Fruit fly (Drosophila melanogaster) whole organism, pupa: ENCODE results near the gene CG1236.

Source experiments
- CG10348 ChIP-seq: fragments of 200-800 bp; sonication (Bioruptor generic); IDR thresholded peaks from 2 replicates; pipeline ENCODE4 v1.3.6; 2022; ENCODE audit warnings: missing biosample characterization, missing genetic modification characterization
- CG12605 ChIP-seq: fragments of 200-800 bp; sonication (Bioruptor generic); IDR thresholded peaks from 2 replicates; pipeline ENCODE4 v1.3.6; 2022; ENCODE audit warnings: missing biosample characterization, missing genetic modification characterization
- CG13204 ChIP-seq: fragments of 200-800 bp; sonication (Bioruptor generic); optimal IDR thresholded peaks from 2 replicates; lab custom pipeline; 2018; ENCODE audit warnings: missing biosample characterization, mild to moderate bottlenecking, missing genetic modification characterization, moderate library complexity
- CG14655 ChIP-seq: fragments of 200-800 bp; sonication (Bioruptor generic); optimal IDR thresholded peaks from 3 replicates; lab custom pipeline; 2017; ENCODE audit warnings: mild to moderate bottlenecking, missing biosample characterization, missing genetic modification reagents, missing genetic modification characterization
- CG15710 ChIP-seq: fragments of 200-800 bp; sonication (Bioruptor generic); optimal IDR thresholded peaks from 2 replicates; lab custom pipeline; 2018; ENCODE audit warnings: missing biosample characterization, mild to moderate bottlenecking, missing genetic modification characterization, moderate library complexity
- CG17806 ChIP-seq: fragments of 200-800 bp; sonication (Bioruptor generic); optimal IDR thresholded peaks from 2 replicates; lab custom pipeline; 2018; ENCODE audit warnings: missing biosample characterization, mild to moderate bottlenecking, missing genetic modification characterization, moderate library complexity
- CG34367 ChIP-seq: fragments of 200-800 bp; sonication (Bioruptor generic); optimal IDR thresholded peaks from 2 replicates; lab custom pipeline; 2018; ENCODE audit warnings: missing biosample characterization, mild to moderate bottlenecking, missing genetic modification characterization
- CG4496 ChIP-seq: fragments of 200-800 bp; sonication (Bioruptor generic); IDR thresholded peaks from 3 replicates; pipeline ENCODE4 v1.3.6; 2022; ENCODE audit warnings: missing biosample characterization, missing genetic modification characterization
- CG8159 ChIP-seq: fragments of 200-800 bp; sonication (Bioruptor generic); optimal IDR thresholded peaks from 3 replicates; lab custom pipeline; 2018; ENCODE audit warnings: missing biosample characterization, mild to moderate bottlenecking, missing genetic modification characterization, moderate library complexity
- CG8301 ChIP-seq: fragments of 200-800 bp; sonication (Bioruptor generic); optimal IDR thresholded peaks from 2 replicates; lab custom pipeline; 2018; ENCODE audit warnings: missing biosample characterization, mild to moderate bottlenecking, missing genetic modification characterization
- CG9948 ChIP-seq: fragments of 200-800 bp; sonication (Bioruptor generic); optimal IDR thresholded peaks from 2 replicates; lab custom pipeline; 2018; ENCODE audit warnings: missing biosample characterization, mild to moderate bottlenecking, missing genetic modification characterization, moderate library complexity
- D1 ChIP-seq: fragments of 200-800 bp; sonication (Bioruptor generic); optimal IDR thresholded peaks from 2 replicates; lab custom pipeline; 2018; ENCODE audit warnings: missing biosample characterization, mild to moderate bottlenecking, missing genetic modification characterization, moderate library complexity
- EcR ChIP-seq: fragments of 200-800 bp; sonication (Bioruptor generic); optimal IDR thresholded peaks from 3 replicates; lab custom pipeline; 2019; ENCODE audit warnings: missing biosample characterization, missing genetic modification characterization, mild to moderate bottlenecking, moderate library complexity, missing genetic modification reagents
- Ets98B ChIP-seq: fragments of 200-800 bp; sonication (Bioruptor generic); IDR thresholded peaks from 2 replicates; pipeline ENCODE4 v1.3.6; 2022; ENCODE audit warnings: missing biosample characterization, missing genetic modification characterization
- Pif1A ChIP-seq: fragments of 200-800 bp; sonication (Bioruptor generic); optimal IDR thresholded peaks from 3 replicates; lab custom pipeline; 2016; ENCODE audit warnings: missing biosample characterization, missing genetic modification characterization
- Pif1B ChIP-seq: fragments of 200-800 bp; sonication (Bioruptor generic); optimal IDR thresholded peaks from 3 replicates; lab custom pipeline; 2016; ENCODE audit warnings: missing biosample characterization, missing genetic modification characterization
- Snoo ChIP-seq: fragments of 200-800 bp; sonication (Bioruptor generic); optimal IDR thresholded peaks from 3 replicates; lab custom pipeline; 2017; ENCODE audit warnings: missing biosample characterization, mild to moderate bottlenecking, missing genetic modification characterization, inconsistent platforms
- fd96Ca ChIP-seq: fragments of 200-800 bp; sonication (Bioruptor generic); IDR thresholded peaks from 3 replicates; pipeline ENCODE4 v1.3.6; 2022; ENCODE audit warnings: missing biosample characterization, missing genetic modification characterization
- gl ChIP-seq: fragments of 200-800 bp; sonication (Bioruptor generic); optimal IDR thresholded peaks from 2 replicates; lab custom pipeline; 2018; ENCODE audit warnings: missing biosample characterization, mild to moderate bottlenecking, missing genetic modification characterization
- rn ChIP-seq: fragments of 200-800 bp; sonication (Bioruptor generic); IDR thresholded peaks from 2 replicates; pipeline ENCODE4 v1.3.6; 2022; ENCODE audit warnings: missing biosample characterization, missing genetic modification characterization

The CG1236 gene

DNA sequence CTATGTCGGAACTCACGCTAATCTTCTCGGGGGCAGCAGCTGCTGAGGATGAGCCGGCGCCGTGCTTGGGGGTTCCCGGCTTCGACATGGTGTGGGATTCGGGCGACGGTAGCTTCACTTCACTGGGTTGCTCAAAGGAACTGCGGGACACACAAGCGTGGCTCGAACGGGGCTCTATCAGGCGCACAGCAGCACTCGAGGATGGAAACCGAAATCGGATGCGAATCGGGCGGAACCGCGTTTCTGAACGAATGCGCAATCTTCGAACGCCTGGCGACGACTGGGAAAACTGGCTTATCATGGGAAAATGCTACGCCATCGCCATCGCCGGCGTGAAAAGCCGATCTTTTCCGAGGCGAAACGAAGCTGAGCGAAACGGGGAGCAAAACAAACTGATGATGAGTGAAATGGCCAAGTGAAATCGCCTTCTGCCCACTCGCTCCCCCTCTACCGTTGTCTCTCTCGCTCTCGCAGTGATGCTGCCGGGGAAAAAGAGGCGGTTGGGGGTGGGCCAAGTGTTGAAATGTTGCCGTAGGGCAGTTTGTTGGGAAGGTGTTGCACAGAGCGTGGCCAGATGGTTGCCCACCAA is 35.2 kb downstream of the CG1236 start:
- TF ChIP-seq CG4496 = 0 out of 3 replicates have a peak, but pooled peaks have one; percentile 39
- no peak for TF ChIP-seq CG9948 (tag; lab: Kevin White, UChicago)
- TF ChIP-seq CG34367 (tag; lab: Kevin White, UChicago) = no peak
- TF ChIP-seq CG13204 = no peak
- TF ChIP-seq gl (tag; lab: Kevin White, UChicago) = no peak
- no peak for TF ChIP-seq CG10348
- TF ChIP-seq EcR (GFP tag; lab: Kevin White, UChicago) = no peak
- TF ChIP-seq CG17806 (tag; lab: Kevin White, UChicago) = no peak

- no peak for TF ChIP-seq CG8159 (tag; lab: Kevin White, UChicago)
- TF ChIP-seq fd96Ca = no peak
- TF ChIP-seq CG4496 = 0 out of 3 replicates have a peak, but pooled peaks have one; percentile 25
- no peak for TF ChIP-seq Pif1B
- no peak for TF ChIP-seq Snoo (tag; lab: Kevin White, UChicago)
- no peak for TF ChIP-seq gl (tag; lab: Kevin White, UChicago)
These were observed 35.9 kb downstream of the CG1236 start for dm6 chr3R:5772433-5772832.

dm6 chr3R:5778731-5779593 is 42.4 kb downstream of the CG1236 start, which contains the start of gene jagn:
TSS of gene jagn (plus strand) at chr3R:5779315.
- TF ChIP-seq CG4496 (peak; percentile 33; the same call in 1 of the 3 replicates), Snoo (tag; lab: Kevin White, UChicago) (peak; percentile 28), fd96Ca (peak; percentile 56; the same call in 2 of the 3 replicates), Pif1A (GFP tag; lab: Kevin White, UChicago) (no peak), CG15710 (tag; lab: Kevin White, UChicago) (peak; percentile 23), rn (GFP tag; lab: Robert Waterston, UW) (no peak), Ets98B (GFP tag; lab: Robert Waterston, UW) (peak; percentile 25; the same call in 1 of the 2 replicates)

dm6 chr3R:5780976-5781375 is 44.4 kb downstream of the CG1236 start, which contains the start of gene CG2082:
TSS of gene CG2082 (minus strand) at chr3R:5781076.
- TF ChIP-seq CG9948 (tag; lab: Kevin White, UChicago) = no peak
- no peak for TF ChIP-seq fd96Ca
- TF ChIP-seq CG13204 = no peak
- no peak for TF ChIP-seq CG15710 (tag; lab: Kevin White, UChicago)
- TF ChIP-seq gl (tag; lab: Kevin White, UChicago) = no peak
- TF ChIP-seq Snoo (tag; lab: Kevin White, UChicago) = no peak
- TF ChIP-seq CG34367 (tag; lab: Kevin White, UChicago) = no peak
- TF ChIP-seq, all 21 proteins: peak for 0

dm6 chr3R:5781462-5781861 is 44.9 kb downstream of the CG1236 start, which contains the start of gene kat-60L1:
TSS of gene kat-60L1 (plus strand) at chr3R:5781762.
- no peak for TF ChIP-seq rn (GFP tag; lab: Robert Waterston, UW)
- TF ChIP-seq Snoo (tag; lab: Kevin White, UChicago) = no peak
- TF ChIP-seq CG9948 (tag; lab: Kevin White, UChicago) = no peak
- TF ChIP-seq CG14655 (GFP tag; lab: Kevin White, UChicago) = no peak
- no peak for TF ChIP-seq EcR (GFP tag; lab: Kevin White, UChicago)
- TF ChIP-seq Pif1A (GFP tag; lab: Kevin White, UChicago) = no peak
- TF ChIP-seq D1 (tag; lab: Kevin White, UChicago) = no peak
- TF ChIP-seq CG34367 (tag; lab: Kevin White, UChicago) = no peak
- TF ChIP-seq Pif1B = no peak
- no peak for TF ChIP-seq CG13204
- TF ChIP-seq CG4496 = no peak
- TF ChIP-seq CG10348 = no peak
- TF ChIP-seq CG12605 (GFP tag; lab: Robert Waterston, UW) = no peak
- no peak for TF ChIP-seq CG17806 (tag; lab: Kevin White, UChicago)
- no peak for TF ChIP-seq CG8301 (tag; lab: Kevin White, UChicago)
